Worm (Caenorhabditis elegans) whole organism, L3 larva: Measurements from ENCODE around the gene mrpl-44.

Experiments
- ZK546.5 ChIP-seq: sonication (generic microtip); optimal IDR thresholded peaks from 2 replicates; lab custom pipeline; 2017; ENCODE audit warnings: missing biosample characterization, missing genetic modification characterization
- ama-1 ChIP-seq: fragments of 150-350 bp; optimal IDR thresholded peaks from 2 replicates; lab custom pipeline; 2018
- ceh-16 ChIP-seq: sonication (generic microtip); optimal IDR thresholded peaks from 2 replicates; lab custom pipeline; 2017; ENCODE audit warnings: missing biosample characterization, missing genetic modification characterization
- ceh-28 ChIP-seq: fragments of 150-350 bp; optimal IDR thresholded peaks from 2 replicates; lab custom pipeline; 2014; ENCODE audit warnings: missing biosample characterization, missing genetic modification reagents, missing genetic modification characterization
- ceh-9 ChIP-seq: sonication (generic microtip); optimal IDR thresholded peaks from 2 replicates; lab custom pipeline; 2018; ENCODE audit warnings: missing biosample characterization, missing genetic modification characterization
- daf-12 ChIP-seq: fragments of 150-350 bp; optimal IDR thresholded peaks from 2 replicates; lab custom pipeline; 2014; ENCODE audit warnings: missing biosample characterization, missing genetic modification reagents, missing genetic modification characterization
- egl-5 ChIP-seq: fragments of 150-350 bp; optimal IDR thresholded peaks from 2 replicates; lab custom pipeline; 2017; ENCODE audit warnings: missing biosample characterization, missing genetic modification reagents, missing genetic modification characterization, inconsistent platforms
- elt-2 ChIP-seq: sonication (generic microtip); optimal IDR thresholded peaks from 2 replicates; lab custom pipeline; 2016; ENCODE audit warnings: missing genetic modification reagents, mild to moderate bottlenecking, missing genetic modification characterization, missing compliant biosample characterization
- elt-3 ChIP-seq, 3 experiments: fragments of 150-350 bp in 1 of 3; sonication (generic microtip) in 2 of 3; optimal IDR thresholded peaks; 2 replicates in 2 of 3; 4 replicates in 1 of 3; lab custom pipeline; 2014 to 2017; ENCODE audit warnings: missing biosample characterization in 3 of 3, missing genetic modification characterization in 3 of 3
- fkh-10 ChIP-seq: sonication (generic microtip); optimal IDR thresholded peaks from 2 replicates; lab custom pipeline; 2017; ENCODE audit warnings: missing biosample characterization, missing genetic modification reagents, missing genetic modification characterization
- fkh-2 ChIP-seq: fragments of 150-350 bp; optimal IDR thresholded peaks from 2 replicates; lab custom pipeline; 2014; ENCODE audit warnings: missing biosample characterization, missing genetic modification reagents, missing genetic modification characterization
- jun-1 ChIP-seq: fragments of 150-350 bp; optimal IDR thresholded peaks from 2 replicates; lab custom pipeline; 2014; ENCODE audit warnings: missing biosample characterization, missing genetic modification reagents, missing genetic modification characterization
- lin-15B ChIP-seq: fragments of 150-350 bp; optimal IDR thresholded peaks from 2 replicates; lab custom pipeline; 2014; ENCODE audit warnings: missing biosample characterization, missing genetic modification characterization
- lin-39 ChIP-seq: fragments of 150-350 bp; optimal IDR thresholded peaks from 2 replicates; lab custom pipeline; 2018; ENCODE audit warnings: missing biosample characterization, missing genetic modification reagents, missing genetic modification characterization
- lsy-12 ChIP-seq: sonication (generic microtip); optimal IDR thresholded peaks from 2 replicates; lab custom pipeline; 2016; ENCODE audit warnings: mild to moderate bottlenecking, missing genetic modification characterization, missing compliant biosample characterization
- mdl-1 ChIP-seq: fragments of 150-350 bp; optimal IDR thresholded peaks from 2 replicates; lab custom pipeline; 2014; ENCODE audit warnings: missing biosample characterization, missing genetic modification characterization
- mml-1 ChIP-seq: fragments of 150-350 bp; sonication (generic microtip); optimal IDR thresholded peaks from 3 replicates; lab custom pipeline; 2014; ENCODE audit warnings: missing biosample characterization, missing genetic modification characterization
- nfya-1 ChIP-seq: sonication (generic microtip); optimal IDR thresholded peaks from 2 replicates; lab custom pipeline; 2017; ENCODE audit warnings: missing genetic modification characterization, mild to moderate bottlenecking, missing compliant biosample characterization, antibody characterized with exemption, moderate library complexity; ENCODE audit not compliant: insufficient read depth
- nhr-11 ChIP-seq: fragments of 150-350 bp; optimal IDR thresholded peaks from 2 replicates; lab custom pipeline; 2014; ENCODE audit warnings: missing biosample characterization, missing genetic modification characterization
- nhr-12 ChIP-seq: fragments of 150-350 bp; optimal IDR thresholded peaks from 2 replicates; lab custom pipeline; 2014; ENCODE audit warnings: missing biosample characterization, missing genetic modification characterization
- nhr-237 ChIP-seq: fragments of 150-350 bp; optimal IDR thresholded peaks from 2 replicates; lab custom pipeline; 2014; ENCODE audit warnings: missing biosample characterization, missing genetic modification characterization
- nhr-25 ChIP-seq: sonication (generic microtip); optimal IDR thresholded peaks from 2 replicates; lab custom pipeline; 2017; ENCODE audit warnings: missing biosample characterization, missing genetic modification characterization
- nhr-67 ChIP-seq: fragments of 150-350 bp; optimal IDR thresholded peaks from 2 replicates; lab custom pipeline; 2014; ENCODE audit warnings: missing biosample characterization, missing genetic modification characterization
- nhr-76 ChIP-seq: fragments of 150-350 bp; sonication (generic microtip); optimal IDR thresholded peaks from 5 replicates; lab custom pipeline; 2014; ENCODE audit warnings: missing biosample characterization, missing genetic modification characterization
- pha-4 ChIP-seq: fragments of 150-350 bp; optimal IDR thresholded peaks from 2 replicates; lab custom pipeline; 2014; ENCODE audit warnings: missing biosample characterization, missing genetic modification reagents, missing genetic modification characterization
- pqm-1 ChIP-seq: fragments of 150-350 bp; optimal IDR thresholded peaks from 2 replicates; lab custom pipeline; 2017; ENCODE audit warnings: missing biosample characterization, missing genetic modification characterization, inconsistent platforms
- sea-2 ChIP-seq: fragments of 150-350 bp; sonication (generic microtip); optimal IDR thresholded peaks from 4 replicates; lab custom pipeline; 2014; ENCODE audit warnings: missing biosample characterization, missing genetic modification reagents, missing genetic modification characterization
- skn-1 ChIP-seq: fragments of 150-350 bp; optimal IDR thresholded peaks from 2 replicates; lab custom pipeline; 2014; ENCODE audit warnings: missing biosample characterization, missing genetic modification characterization
- snpc-4 ChIP-seq: fragments of 150-350 bp; optimal IDR thresholded peaks from 2 replicates; lab custom pipeline; 2014; ENCODE audit warnings: missing biosample characterization, missing genetic modification characterization
- tbx-2 ChIP-seq: sonication (generic microtip); optimal IDR thresholded peaks from 2 replicates; lab custom pipeline; 2016; ENCODE audit warnings: mild to moderate bottlenecking, missing genetic modification characterization, missing compliant biosample characterization
- unc-62 ChIP-seq: fragments of 150-350 bp; sonication (generic microtip); optimal IDR thresholded peaks from 4 replicates; lab custom pipeline; 2014; ENCODE audit warnings: missing biosample characterization, missing genetic modification reagents, missing genetic modification characterization
- zag-1 ChIP-seq: fragments of 150-350 bp; optimal IDR thresholded peaks from 2 replicates; lab custom pipeline; 2014; ENCODE audit warnings: missing biosample characterization, missing genetic modification characterization
- ztf-4 ChIP-seq: fragments of 150-350 bp; optimal IDR thresholded peaks from 2 replicates; lab custom pipeline; 2014; ENCODE audit warnings: missing biosample characterization, missing genetic modification characterization

The mrpl-44 gene

DNA sequence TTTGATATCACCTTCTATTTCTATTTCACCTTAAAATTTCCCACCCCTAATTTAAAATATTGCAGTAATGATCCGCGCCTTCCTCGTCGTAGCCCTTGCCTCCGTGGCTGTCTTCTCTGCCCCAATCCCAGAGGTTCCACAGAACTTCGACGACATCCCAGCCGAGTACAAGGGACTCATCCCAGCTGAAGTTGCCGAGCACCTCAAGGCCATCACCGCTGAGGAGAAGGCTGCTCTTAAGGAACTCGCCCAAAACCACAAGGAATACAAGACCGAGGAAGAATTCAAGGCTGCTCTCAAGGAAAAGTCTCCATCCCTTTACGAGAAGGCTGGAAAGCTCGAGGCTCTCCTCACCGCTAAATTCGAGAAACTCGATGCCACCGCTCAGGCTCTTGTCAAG is 7.4 kb downstream of the mrpl-44 start, which contains the start of gene far-2:
far-2 (plus strand) TSS at position 66 of the 400 bp plus-strand sequence.
- no peak for TF ChIP-seq lin-39 (tag; lab: Kevin White, UChicago)
- TF ChIP-seq ceh-16, result no peak
- no peak for TF ChIP-seq ceh-9
- no peak for TF ChIP-seq ceh-28 (tag; lab: Kevin White, UChicago)
- no peak for TF ChIP-seq tbx-2
- no peak for TF ChIP-seq fkh-10 (GFP tag; lab: Kevin White, UChicago)
- TF ChIP-seq sea-2, result no peak

DNA sequence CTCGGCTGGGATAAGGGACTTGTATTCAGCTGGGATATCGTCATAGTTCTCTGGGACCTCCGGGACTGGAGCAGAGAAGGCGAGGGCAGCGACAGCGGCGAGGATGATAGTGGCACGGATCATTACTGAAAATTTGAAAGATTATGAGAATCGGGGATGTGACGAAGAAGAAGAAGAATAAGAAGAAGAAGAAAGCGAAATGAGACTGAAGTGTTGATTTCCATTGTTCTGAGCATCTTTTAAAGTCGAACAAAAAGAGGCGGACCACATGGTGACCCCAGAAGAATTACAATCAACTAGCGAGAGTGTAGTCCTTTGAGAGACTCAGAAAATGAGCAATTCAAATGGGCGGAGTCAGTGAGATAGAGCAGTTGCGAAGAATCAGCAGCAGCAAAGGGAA is 8.1 kb downstream of the mrpl-44 start, which contains the start of gene far-1:
far-1 (minus strand) TSS at position 125 of the 400 bp plus-strand sequence.
- peak; percentile 31 for TF ChIP-seq nfya-1
- TF ChIP-seq nhr-25, result no peak
- TF ChIP-seq mml-1 (tag; lab: Kevin White, UChicago), result no peak

DNA sequence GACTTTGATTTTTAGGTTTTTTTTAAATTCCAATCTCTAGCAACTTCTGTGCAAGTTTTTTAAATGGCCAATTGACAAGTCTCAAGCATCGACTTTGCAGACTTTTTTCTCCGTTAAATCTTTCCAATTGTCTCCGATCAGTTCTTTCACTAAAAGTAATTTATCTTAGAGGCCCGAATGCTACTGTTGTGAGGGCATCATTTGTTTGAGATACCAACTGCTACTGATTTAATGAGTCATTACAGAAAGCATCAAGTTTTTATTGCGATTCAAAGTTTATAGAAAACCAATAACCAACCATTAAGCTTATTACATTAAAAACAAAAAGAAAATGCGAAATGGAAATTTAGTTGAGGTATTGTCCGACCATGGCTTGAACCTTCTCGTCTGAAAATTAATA is 9.0 kb downstream of the mrpl-44 start:
- TF ChIP-seq lin-15B (tag; lab: Kevin White, UChicago) (no peak), egl-5 (tag; lab: Kevin White, UChicago) (peak; percentile 74), ama-1 (lab: Kevin White, UChicago) (peak; percentile 5)

DNA sequence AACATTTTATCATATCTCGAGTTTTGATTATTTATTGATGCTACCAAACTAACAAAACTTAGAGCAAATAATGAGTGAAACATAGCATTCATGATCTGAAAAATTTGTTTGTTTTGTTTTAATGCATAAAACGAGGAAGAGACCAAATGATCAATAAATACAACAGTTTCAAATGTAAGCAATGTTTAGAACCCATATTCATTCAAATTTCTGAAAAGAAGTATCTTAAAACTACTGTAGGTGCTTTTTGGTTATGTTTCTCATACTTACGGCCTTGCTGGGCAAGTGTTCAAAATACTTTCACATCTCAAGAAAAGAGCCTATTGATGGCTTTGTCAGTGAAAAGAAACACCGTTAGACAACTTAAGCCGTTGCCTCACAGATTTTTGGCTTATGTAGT is 11.5 kb downstream of the mrpl-44 start, which contains the start of gene F02A9.1:
F02A9.1 (minus strand) TSS at position 101 of the 400 bp plus-strand sequence.
- TF ChIP-seq ceh-9, result no peak
- TF ChIP-seq, all 47 proteins: peak for 0

DNA sequence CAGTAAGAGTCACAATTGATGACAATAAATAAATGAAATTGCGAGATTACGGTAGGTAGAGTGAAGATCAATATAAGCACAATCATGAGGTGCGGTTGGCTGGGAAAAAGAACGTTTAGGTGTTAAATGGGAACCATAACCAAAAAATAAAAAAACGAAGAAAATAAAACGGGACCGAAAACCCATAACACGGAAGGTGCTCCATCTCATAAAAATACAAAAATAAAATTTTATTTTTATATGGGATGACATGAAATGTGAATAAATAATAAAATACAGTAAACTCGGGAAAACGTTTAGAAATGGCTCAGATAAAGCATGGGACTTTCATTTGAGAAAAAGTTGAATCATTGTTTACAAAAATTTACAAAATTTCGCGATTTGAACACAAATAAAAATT is 13.6 kb downstream of the mrpl-44 start, which contains the start of gene F02A9.7:
F02A9.7 (minus strand) TSS at position 101 of the 400 bp plus-strand sequence.
- no peak for TF ChIP-seq egl-5 (tag; lab: Kevin White, UChicago)
- TF ChIP-seq fkh-2 (tag; lab: Kevin White, UChicago), result no peak
- TF ChIP-seq mml-1 (tag; lab: Kevin White, UChicago), result no peak
- no peak for TF ChIP-seq nhr-67
- no peak for TF ChIP-seq lsy-12 (tag; lab: Kevin White, UChicago)
- TF ChIP-seq ZK546.5 (tag; lab: Kevin White, UChicago), result no peak
- no peak for TF ChIP-seq jun-1 (tag; lab: Kevin White, UChicago)
- no peak for TF ChIP-seq skn-1
- no peak for TF ChIP-seq nhr-11 (tag; lab: Kevin White, UChicago)
- TF ChIP-seq nhr-237 (tag; lab: Kevin White, UChicago), result no peak
- TF ChIP-seq elt-2 (tag; lab: Kevin White, UChicago), result no peak
- no peak for TF ChIP-seq tbx-2
- TF ChIP-seq nhr-25, result no peak
- no peak for TF ChIP-seq nhr-12

DNA sequence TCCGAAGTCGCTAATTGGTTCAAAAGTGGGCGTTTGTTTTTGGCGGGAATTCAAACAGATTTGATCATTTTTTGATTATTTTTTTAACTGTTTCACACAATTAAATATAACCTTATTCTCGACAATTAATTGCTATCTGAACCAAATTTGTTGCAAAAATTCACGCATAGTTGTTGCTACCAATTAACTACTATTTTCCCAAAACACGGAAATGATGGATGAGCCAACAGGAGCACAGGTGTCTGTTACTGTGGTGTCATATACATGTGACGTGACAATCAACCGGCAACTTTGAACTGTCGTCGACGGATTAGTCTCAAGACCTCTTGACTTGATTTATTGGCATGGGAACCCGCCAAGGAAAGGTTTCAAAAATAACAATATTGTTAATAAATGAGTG is 16.5 kb downstream of the mrpl-44 start:
- TF ChIP-seq nhr-237 (tag; lab: Kevin White, UChicago) (no peak), pha-4 (tag; lab: Kevin White, UChicago) (no peak), ceh-16 (no peak), jun-1 (tag; lab: Kevin White, UChicago) (no peak), ceh-28 (tag; lab: Kevin White, UChicago) (no peak), zag-1 (tag; lab: Kevin White, UChicago) (no peak), unc-62 (GFP tag; lab: Kevin White, UChicago) (no peak), elt-3 (tag; optimal IDR thresholded peaks at IDR 0.05; lab: Kevin White, UChicago) (no peak), nhr-67 (no peak), ztf-4 (tag; lab: Kevin White, UChicago) (no peak), lin-15B (tag; lab: Kevin White, UChicago) (no peak), tbx-2 (no peak), pqm-1 (tag; lab: Kevin White, UChicago) (no peak), mdl-1 (tag; lab: Kevin White, UChicago) (no peak), egl-5 (tag; lab: Kevin White, UChicago) (no peak), elt-2 (tag; lab: Kevin White, UChicago) (no peak), snpc-4 (tag; lab: Kevin White, UChicago) (no peak), daf-12 (tag; lab: Kevin White, UChicago) (no peak), nhr-76 (tag; lab: Kevin White, UChicago) (no peak)
